Worm (Caenorhabditis elegans) whole organism, L4 larva: ENCODE results near the gene mrpl-36.
A peak's percentile ranks its signal among the peaks of the same experiment; 100 is the strongest.
"Not testable (repeated sequence)": the region's sequence is repeated elsewhere in the genome, so short reads cannot be mapped to it uniquely, and the experiment has no call there.

Experiments used
- D1046.2 ChIP-seq: fragments of 200-800 bp; sonication (Bioruptor generic); IDR thresholded peaks from 2 replicates; pipeline ENCODE4 v1.3.6; 2022; ENCODE audit warnings: missing genetic modification characterization, missing compliant biosample characterization
- F26F4.8 ChIP-seq: fragments of 200-800 bp; sonication (Bioruptor generic); conservative IDR thresholded peaks from 2 replicates; pipeline ENCODE4 v1.3.6; 2022; ENCODE audit warnings: missing genetic modification characterization, missing compliant biosample characterization
- F37D6.2 ChIP-seq: sonication (generic microtip); optimal IDR thresholded peaks from 2 replicates; lab custom pipeline; 2016; ENCODE audit warnings: mild to moderate bottlenecking, missing genetic modification characterization, missing compliant biosample characterization
- F44E2.7 ChIP-seq: fragments of 200-800 bp; sonication (Bioruptor generic); IDR thresholded peaks from 2 replicates; pipeline ENCODE4 v2.1.2; 2022; ENCODE audit warnings: missing genetic modification characterization, missing compliant biosample characterization
- T20F7.1 ChIP-seq: fragments of 200-800 bp; sonication (Bioruptor generic); optimal IDR thresholded peaks from 2 replicates; lab custom pipeline; 2018; ENCODE audit warnings: mild to moderate bottlenecking, missing genetic modification characterization, missing compliant biosample characterization
- Y105C5A.15 ChIP-seq: fragments of 200-800 bp; sonication (Bioruptor generic); IDR thresholded peaks from 2 replicates; pipeline ENCODE4 v1.3.6; 2022; ENCODE audit warnings: missing genetic modification characterization, missing compliant biosample characterization
- Y48G9A.11 ChIP-seq: fragments of 200-800 bp; sonication (Bioruptor generic); IDR thresholded peaks from 2 replicates; pipeline ENCODE4 v1.3.6; 2022; ENCODE audit warnings: missing genetic modification reagents, missing genetic modification characterization, missing compliant biosample characterization
- ZK337.2 ChIP-seq: fragments of 200-800 bp; sonication (Bioruptor generic); IDR thresholded peaks from 2 replicates; pipeline ENCODE4 v1.3.6; 2022; ENCODE audit warnings: missing genetic modification reagents, missing genetic modification characterization, missing compliant biosample characterization
- arid-1 ChIP-seq: fragments of 200-800 bp; sonication (Bioruptor generic); conservative IDR thresholded peaks from 2 replicates; pipeline ENCODE4 v1.3.6; 2022; ENCODE audit warnings: missing genetic modification reagents, missing genetic modification characterization, missing compliant biosample characterization
- ctbp-1 ChIP-seq: fragments of 200-800 bp; sonication (Bioruptor generic); IDR thresholded peaks from 2 replicates; pipeline ENCODE4 v1.3.6; 2022; ENCODE audit warnings: missing genetic modification reagents, missing genetic modification characterization, missing compliant biosample characterization
- daf-16 ChIP-seq, 3 experiments: sonication (generic microtip); optimal IDR thresholded peaks; 2 replicates each; lab custom pipeline; 2016 to 2017; ENCODE audit warnings: missing genetic modification characterization in 3 of 3, missing genetic modification reagents in 3 of 3, mild to moderate bottlenecking in 2 of 3, missing compliant biosample characterization in 2 of 3, missing biosample characterization in 1 of 3, moderate library complexity in 1 of 3
- dmd-8 ChIP-seq: fragments of 200-800 bp; sonication (Bioruptor generic); IDR thresholded peaks from 2 replicates; pipeline ENCODE4 v1.3.6; 2022; ENCODE audit warnings: missing genetic modification characterization, missing compliant biosample characterization
- dpl-1 ChIP-seq: fragments of 150-350 bp; optimal IDR thresholded peaks from 2 replicates; lab custom pipeline; 2014; ENCODE audit warnings: missing biosample characterization, missing genetic modification reagents, missing genetic modification characterization
- hlh-30 ChIP-seq: sonication (generic microtip); optimal IDR thresholded peaks from 2 replicates; lab custom pipeline; 2017; ENCODE audit warnings: antibody characterized with exemption, mild to moderate bottlenecking, missing genetic modification characterization, missing compliant biosample characterization; ENCODE audit not compliant: insufficient read depth
- hmg-1.1 ChIP-seq: fragments of 200-800 bp; sonication (Bioruptor generic); IDR thresholded peaks from 2 replicates; pipeline ENCODE4 v1.3.6; 2022; ENCODE audit warnings: missing genetic modification reagents, missing genetic modification characterization, missing compliant biosample characterization
- lim-7 ChIP-seq: fragments of 200-800 bp; sonication (Bioruptor generic); IDR thresholded peaks from 2 replicates; pipeline ENCODE4 v1.3.6; 2022; ENCODE audit warnings: missing genetic modification characterization, missing compliant biosample characterization
- lin-1 ChIP-seq: fragments of 200-800 bp; sonication (Bioruptor generic); IDR thresholded peaks from 2 replicates; pipeline ENCODE4 v1.3.6; 2022; ENCODE audit warnings: missing genetic modification reagents, missing genetic modification characterization, missing compliant biosample characterization
- lin-15B ChIP-seq: fragments of 150-350 bp; sonication (generic microtip); optimal IDR thresholded peaks from 3 replicates; lab custom pipeline; 2014; ENCODE audit warnings: missing biosample characterization, missing genetic modification characterization
- lin-38 ChIP-seq: fragments of 200-800 bp; sonication (Bioruptor generic); IDR thresholded peaks from 2 replicates; pipeline ENCODE4 v1.3.6; 2022; ENCODE audit warnings: missing genetic modification reagents, missing genetic modification characterization, missing compliant biosample characterization
- madf-5 ChIP-seq, 2 experiments: fragments of 200-800 bp; sonication (Bioruptor generic); IDR thresholded peaks; 2 replicates each; pipeline ENCODE4 v1.3.6; 2022; ENCODE audit warnings: missing compliant biosample characterization in 2 of 2, missing genetic modification characterization in 2 of 2
- madf-9 ChIP-seq: fragments of 200-800 bp; sonication (Bioruptor generic); conservative IDR thresholded peaks from 2 replicates; pipeline ENCODE4 v1.3.6; 2022; ENCODE audit warnings: missing genetic modification reagents, missing genetic modification characterization, missing compliant biosample characterization
- mdt-29 ChIP-seq: fragments of 200-800 bp; sonication (Bioruptor generic); IDR thresholded peaks from 2 replicates; pipeline ENCODE4 v1.3.6; 2022; ENCODE audit warnings: missing genetic modification reagents, missing genetic modification characterization, missing compliant biosample characterization
- mep-1 ChIP-seq: fragments of 150-350 bp; sonication (generic microtip); optimal IDR thresholded peaks from 3 replicates; lab custom pipeline; 2014; ENCODE audit warnings: missing biosample characterization, missing genetic modification characterization
- mes-2 ChIP-seq: sonication (generic microtip); optimal IDR thresholded peaks from 2 replicates; lab custom pipeline; 2016; ENCODE audit warnings: missing genotype, mild to moderate bottlenecking, missing genetic modification characterization, missing compliant biosample characterization; ENCODE audit not compliant: poor library complexity, severe bottlenecking
- mxl-3 ChIP-seq: fragments of 200-800 bp; sonication (Bioruptor generic); optimal IDR thresholded peaks from 2 replicates; lab custom pipeline; 2018; ENCODE audit warnings: mild to moderate bottlenecking, missing genetic modification characterization, missing compliant biosample characterization
- nhr-102 ChIP-seq: sonication (generic microtip); optimal IDR thresholded peaks from 2 replicates; lab custom pipeline; 2016; ENCODE audit warnings: mild to moderate bottlenecking, missing genetic modification characterization, moderate library complexity, missing compliant biosample characterization
- nhr-48 ChIP-seq: sonication (generic microtip); optimal IDR thresholded peaks from 2 replicates; lab custom pipeline; 2016; ENCODE audit warnings: mild to moderate bottlenecking, missing genetic modification characterization, missing compliant biosample characterization
- nhr-77 ChIP-seq: fragments of 150-350 bp; optimal IDR thresholded peaks from 2 replicates; lab custom pipeline; 2014; ENCODE audit warnings: missing biosample characterization, missing genetic modification characterization
- pha-4 ChIP-seq, 2 experiments: fragments of 150-350 bp in 1 of 2; fragments of 200-800 bp in 1 of 2; sonication (Bioruptor generic) in 1 of 2; IDR thresholded peaks in 1 of 2; optimal IDR thresholded peaks in 1 of 2; 2 replicates each; pipeline versions ENCODE4 v1.3.6 to Lab custom; 2014 to 2022; ENCODE audit warnings: missing genetic modification characterization in 2 of 2, missing genetic modification reagents in 2 of 2, missing biosample characterization in 1 of 2, missing compliant biosample characterization in 1 of 2
- saeg-2 ChIP-seq: fragments of 200-800 bp; sonication (Bioruptor generic); IDR thresholded peaks from 2 replicates; pipeline ENCODE4 v1.3.6; 2022; ENCODE audit warnings: missing genetic modification reagents, missing genetic modification characterization, missing compliant biosample characterization
- snpc-1.2 ChIP-seq: fragments of 200-800 bp; sonication (Bioruptor generic); IDR thresholded peaks from 2 replicates; pipeline ENCODE4 v1.3.6; 2022; ENCODE audit warnings: missing genetic modification reagents, missing genetic modification characterization, missing compliant biosample characterization
- snpc-4 ChIP-seq: fragments of 150-350 bp; optimal IDR thresholded peaks from 2 replicates; lab custom pipeline; 2014; ENCODE audit warnings: missing biosample characterization, missing genetic modification characterization
- tra-1 ChIP-seq: fragments of 200-800 bp; sonication (Bioruptor generic); IDR thresholded peaks from 2 replicates; pipeline ENCODE4 v1.3.6; 2022; ENCODE audit warnings: missing genetic modification reagents, missing genetic modification characterization, missing compliant biosample characterization
- vab-7 ChIP-seq: fragments of 200-800 bp; sonication (Bioruptor generic); IDR thresholded peaks from 2 replicates; pipeline ENCODE4 v1.3.6; 2022; ENCODE audit warnings: missing genetic modification reagents, missing genetic modification characterization, missing compliant biosample characterization
- zfp-3 ChIP-seq: fragments of 200-800 bp; sonication (Bioruptor generic); conservative IDR thresholded peaks from 2 replicates; pipeline ENCODE4 v1.3.6; 2022; ENCODE audit warnings: missing genetic modification reagents, missing genetic modification characterization, missing compliant biosample characterization

The mrpl-36 gene

ce11 chrIII:9849950-9850349 lies 2.0 kb upstream of the mrpl-36 start (continued):
- TF ChIP-seq Y105C5A.15 (GFP tag; lab: Robert Waterston, UW) (no peak), snpc-4 (tag; lab: Kevin White, UChicago) (no peak), lin-15B (tag; lab: Kevin White, UChicago) (no peak), F37D6.2 (tag; lab: Kevin White, UChicago) (no peak), zfp-3 (GFP tag; lab: Robert Waterston, UW) (no peak), mxl-3 (GFP tag; lab: Kevin White, UChicago) (peak; percentile 47), hlh-30 (tag; lab: Kevin White, UChicago) (peak; percentile 57), saeg-2 (GFP tag; lab: Robert Waterston, UW) (no peak), nhr-48 (no peak), mep-1 (peak; percentile 6), T20F7.1 (GFP tag; lab: Kevin White, UChicago) (no peak), nhr-77 (tag; lab: Kevin White, UChicago) (peak; percentile 33), nhr-102 (tag; lab: Kevin White, UChicago) (peak; percentile 10)

ce11 chrIII:9849111-9849510 lies 1.2 kb upstream of the mrpl-36 start:
- TF ChIP-seq ZK337.2 (GFP tag; lab: Robert Waterston, UW) (0 out of 2 replicates have a peak, but pooled peaks have one; percentile 48), arid-1 (GFP tag; lab: Robert Waterston, UW) (peak; percentile 63; the same call in 1 of the 2 replicates), snpc-1.2 (GFP tag; lab: Robert Waterston, UW) (peak; percentile 73), F26F4.8 (GFP tag; lab: Robert Waterston, UW) (peak; percentile 54; the same call in 1 of the 2 replicates), mdt-29 (peak; percentile 47; the same call in 1 of the 2 replicates), madf-9 (GFP tag; lab: Robert Waterston, UW) (0 out of 2 replicates have a peak, but pooled peaks have one; percentile 42), Y48G9A.11 (GFP tag; lab: Robert Waterston, UW) (peak; percentile 58), F44E2.7 (GFP tag; lab: Robert Waterston, UW) (0 out of 2 replicates have a peak, but pooled peaks have one; percentile 20), D1046.2 (GFP tag; lab: Robert Waterston, UW) (peak; percentile 59; the same call in 1 of the 2 replicates), tra-1 (GFP tag; lab: Robert Waterston, UW) (0 out of 2 replicates have a peak, but pooled peaks have one; percentile 31), lin-38 (GFP tag; lab: Robert Waterston, UW) (peak; percentile 86), lin-1 (GFP tag; lab: Robert Waterston, UW) (peak; percentile 28; the same call in 1 of the 2 replicates), vab-7 (GFP tag; lab: Robert Waterston, UW) (peak; percentile 69), hmg-1.1 (GFP tag; lab: Robert Waterston, UW) (peak; percentile 51; the same call in 1 of the 2 replicates), madf-5 (GFP tag; IDR thresholded peaks at IDR 0.05; lab: Robert Waterston, UW) (0 out of 4 replicates have a peak, but pooled peaks of 1 of the 2 experiments have one; percentile 17), lim-7 (GFP tag; lab: Robert Waterston, UW) (peak; percentile 73), pha-4 (GFP tag; IDR thresholded peaks at IDR 0.05; lab: Robert Waterston, UW) (peak; percentile 60; the same call in 1 of the 2 replicates), ctbp-1 (GFP tag; lab: Robert Waterston, UW) (peak; percentile 34; the same call in 1 of the 2 replicates), dmd-8 (GFP tag; lab: Robert Waterston, UW) (peak; percentile 66; the same call in 1 of the 2 replicates)
- not testable (repeated sequence) for TF ChIP-seq pha-4 (tag; optimal IDR thresholded peaks at IDR 0.05; lab: Kevin White, UChicago)

ce11 chrIII:9848603-9849002 lies 687 bp upstream of the mrpl-36 start:
- no peak for TF ChIP-seq daf-16 (GFP tag; optimal IDR thresholded peaks at IDR 0.05; lab: Kevin White, UChicago)
- TF ChIP-seq daf-16 (tag; optimal IDR thresholded peaks at IDR 0.05; lab: Kevin White, UChicago) = no peak
- peak; percentile 43 for TF ChIP-seq dpl-1 (GFP tag; lab: Kevin White, UChicago)
- TF ChIP-seq mes-2 (tag; lab: Kevin White, UChicago) = peak; percentile 38
